Worm (Caenorhabditis elegans) whole organism, mixed stage, embryonic: ENCODE measurements around the gene exos-4.2.

Source experiments
- bed-3 ChIP-seq: fragments of 200-800 bp; sonication (Bioruptor generic); optimal IDR thresholded peaks from 3 replicates; lab custom pipeline; 2018; ENCODE audit warnings: mild to moderate bottlenecking, missing genetic modification characterization, moderate library complexity, missing compliant biosample characterization
- blmp-1 ChIP-seq: fragments of 150-350 bp; optimal IDR thresholded peaks from 2 replicates; lab custom pipeline; 2014; ENCODE audit warnings: missing biosample characterization, missing genetic modification characterization
- ceh-39 ChIP-seq: fragments of 150-350 bp; optimal IDR thresholded peaks from 2 replicates; lab custom pipeline; 2014; ENCODE audit warnings: missing biosample characterization, missing genetic modification characterization
- ceh-43 ChIP-seq: fragments of 200-800 bp; sonication (Bioruptor generic); optimal IDR thresholded peaks from 2 replicates; lab custom pipeline; 2018; ENCODE audit warnings: mild to moderate bottlenecking, missing genetic modification characterization, moderate library complexity, missing compliant biosample characterization
- ceh-83 ChIP-seq: fragments of 200-800 bp; sonication (Bioruptor generic); optimal IDR thresholded peaks from 2 replicates; lab custom pipeline; 2018; ENCODE audit warnings: mild to moderate bottlenecking, missing genetic modification characterization, missing compliant biosample characterization
- ces-1 ChIP-seq: fragments of 150-350 bp; optimal IDR thresholded peaks from 2 replicates; lab custom pipeline; 2014; ENCODE audit warnings: missing biosample characterization, missing genetic modification reagents, missing genetic modification characterization
- cnd-1 ChIP-seq: fragments of 200-800 bp; sonication (Bioruptor generic); optimal IDR thresholded peaks from 2 replicates; lab custom pipeline; 2018; ENCODE audit warnings: mild to moderate bottlenecking, missing genetic modification characterization, missing compliant biosample characterization
- drap-1 ChIP-seq: fragments of 200-800 bp; sonication (Bioruptor generic); optimal IDR thresholded peaks from 3 replicates; lab custom pipeline; 2018; ENCODE audit warnings: mild to moderate bottlenecking, missing genetic modification characterization, missing compliant biosample characterization
- elt-1 ChIP-seq: sonication (generic microtip); optimal IDR thresholded peaks from 2 replicates; lab custom pipeline; 2017; ENCODE audit warnings: missing genetic modification characterization, mild to moderate bottlenecking, missing compliant biosample characterization, antibody characterized with exemption, moderate library complexity, borderline replicate concordance; ENCODE audit not compliant: insufficient read depth
- elt-3 ChIP-seq: fragments of 150-350 bp; optimal IDR thresholded peaks from 2 replicates; lab custom pipeline; 2014; ENCODE audit warnings: missing biosample characterization, missing genetic modification characterization
- flh-1 ChIP-seq: fragments of 200-800 bp; sonication (Bioruptor generic); optimal IDR thresholded peaks from 2 replicates; lab custom pipeline; 2018; ENCODE audit warnings: mild to moderate bottlenecking, missing genetic modification characterization, moderate library complexity, missing compliant biosample characterization
- ham-2 ChIP-seq: fragments of 200-800 bp; sonication (Bioruptor generic); optimal IDR thresholded peaks from 2 replicates; lab custom pipeline; 2018; ENCODE audit warnings: mild to moderate bottlenecking, missing genetic modification characterization, missing compliant biosample characterization
- hlh-1 ChIP-seq: fragments of 150-350 bp; optimal IDR thresholded peaks from 2 replicates; lab custom pipeline; 2014; ENCODE audit warnings: missing biosample characterization, missing genetic modification reagents, missing genetic modification characterization
- lin-13 ChIP-seq: fragments of 150-350 bp; optimal IDR thresholded peaks from 2 replicates; lab custom pipeline; 2014; ENCODE audit warnings: missing biosample characterization, missing genetic modification characterization
- lin-32 ChIP-seq: fragments of 200-800 bp; sonication (Bioruptor generic); optimal IDR thresholded peaks from 2 replicates; lab custom pipeline; 2018; ENCODE audit warnings: mild to moderate bottlenecking, missing genetic modification characterization, missing compliant biosample characterization
- lsy-2 ChIP-seq: fragments of 150-350 bp; optimal IDR thresholded peaks from 2 replicates; lab custom pipeline; 2014; ENCODE audit warnings: missing biosample characterization, missing genetic modification characterization
- mab-5 ChIP-seq: fragments of 150-350 bp; optimal IDR thresholded peaks from 2 replicates; lab custom pipeline; 2014; ENCODE audit warnings: missing biosample characterization, missing genetic modification characterization
- mls-2 ChIP-seq: sonication (generic microtip); optimal IDR thresholded peaks from 2 replicates; lab custom pipeline; 2016; ENCODE audit warnings: mild to moderate bottlenecking, missing genetic modification characterization, moderate library complexity, missing compliant biosample characterization
- nhr-12 ChIP-seq: fragments of 150-350 bp; optimal IDR thresholded peaks from 2 replicates; lab custom pipeline; 2014; ENCODE audit warnings: missing biosample characterization, missing genetic modification characterization
- nhr-2 ChIP-seq: fragments of 150-350 bp; optimal IDR thresholded peaks from 2 replicates; lab custom pipeline; 2014; ENCODE audit warnings: missing biosample characterization, missing genetic modification characterization
- nhr-237 ChIP-seq: fragments of 150-350 bp; optimal IDR thresholded peaks from 2 replicates; lab custom pipeline; 2014; ENCODE audit warnings: missing biosample characterization, missing genetic modification characterization
- nhr-28 ChIP-seq: fragments of 150-350 bp; optimal IDR thresholded peaks from 2 replicates; lab custom pipeline; 2014; ENCODE audit warnings: missing biosample characterization, missing genetic modification characterization
- nhr-76 ChIP-seq: sonication (generic microtip); optimal IDR thresholded peaks from 2 replicates; lab custom pipeline; 2017; ENCODE audit warnings: missing biosample characterization, missing genetic modification characterization
- pha-4 ChIP-seq: fragments of 150-350 bp; optimal IDR thresholded peaks from 2 replicates; lab custom pipeline; 2018; ENCODE audit warnings: missing biosample characterization, missing genetic modification reagents, missing genetic modification characterization
- snpc-4 ChIP-seq: fragments of 150-350 bp; optimal IDR thresholded peaks from 2 replicates; lab custom pipeline; 2014; ENCODE audit warnings: missing biosample characterization, missing genetic modification characterization
- sptf-1 ChIP-seq: sonication (generic microtip); optimal IDR thresholded peaks from 2 replicates; lab custom pipeline; 2017; ENCODE audit warnings: mild to moderate bottlenecking, missing genetic modification characterization, moderate library complexity, missing compliant biosample characterization
- tbx-8 ChIP-seq: fragments of 200-800 bp; sonication (Bioruptor generic); optimal IDR thresholded peaks from 2 replicates; lab custom pipeline; 2018; ENCODE audit warnings: mild to moderate bottlenecking, missing genetic modification characterization, moderate library complexity, missing compliant biosample characterization
- unc-120 ChIP-seq: sonication (generic microtip); optimal IDR thresholded peaks from 2 replicates; lab custom pipeline; 2017; ENCODE audit warnings: missing genetic modification characterization, missing compliant biosample characterization; ENCODE audit not compliant: poor library complexity, severe bottlenecking
- unc-39 ChIP-seq: fragments of 150-350 bp; optimal IDR thresholded peaks from 2 replicates; lab custom pipeline; 2014; ENCODE audit warnings: missing biosample characterization, missing genetic modification characterization
- unc-62 ChIP-seq: fragments of 150-350 bp; optimal IDR thresholded peaks from 2 replicates; lab custom pipeline; 2014; ENCODE audit warnings: missing biosample characterization, missing genetic modification reagents, missing genetic modification characterization
- zip-8 ChIP-seq: fragments of 150-350 bp; optimal IDR thresholded peaks from 2 replicates; lab custom pipeline; 2014; ENCODE audit warnings: missing biosample characterization, missing genetic modification characterization
- ztf-11 ChIP-seq: fragments of 150-350 bp; optimal IDR thresholded peaks from 2 replicates; lab custom pipeline; 2014; ENCODE audit warnings: missing biosample characterization, missing genetic modification characterization

Gene exos-4.2

ce11 chrIII:887874-888299 lies 27.9 kb downstream of the exos-4.2 start:
- TF ChIP-seq ceh-39: peak; percentile 32
- no peak for TF ChIP-seq tbx-8
- TF ChIP-seq ceh-83 (GFP tag; lab: Kevin White, UChicago): no peak
- no peak for TF ChIP-seq nhr-28 (tag; lab: Kevin White, UChicago)
- TF ChIP-seq unc-62 (GFP tag; lab: Kevin White, UChicago): peak; percentile 16
- no peak for TF ChIP-seq lin-32 (GFP tag; lab: Kevin White, UChicago)
- TF ChIP-seq ces-1: peak; percentile 63
- no peak for TF ChIP-seq zip-8 (tag; lab: Kevin White, UChicago)
- TF ChIP-seq hlh-1: no peak
- TF ChIP-seq pha-4 (tag; lab: Kevin White, UChicago): peak; percentile 24
- TF ChIP-seq elt-3: no peak
- TF ChIP-seq lin-13 (tag; lab: Kevin White, UChicago): no peak
- TF ChIP-seq nhr-237 (tag; lab: Kevin White, UChicago): no peak
- peak; percentile 49 for TF ChIP-seq blmp-1
- peak; percentile 23 for TF ChIP-seq ham-2 (GFP tag; lab: Kevin White, UChicago)
- no peak for TF ChIP-seq nhr-12 (tag; lab: Kevin White, UChicago)
- TF ChIP-seq bed-3 (GFP tag; lab: Kevin White, UChicago): no peak
- TF ChIP-seq snpc-4 (tag; lab: Kevin White, UChicago): no peak
- TF ChIP-seq unc-39 (tag; lab: Kevin White, UChicago): no peak
- no peak for TF ChIP-seq nhr-2 (tag; lab: Kevin White, UChicago)
- peak; percentile 34 for TF ChIP-seq nhr-76 (tag; lab: Kevin White, UChicago)
- TF ChIP-seq mls-2: peak; percentile 60
- peak; percentile 41 for TF ChIP-seq unc-120 (tag; lab: Kevin White, UChicago)
- TF ChIP-seq flh-1 (GFP tag; lab: Kevin White, UChicago): no peak
- peak; percentile 21 for TF ChIP-seq lsy-2 (tag; lab: Kevin White, UChicago)
- no peak for TF ChIP-seq drap-1 (GFP tag; lab: Kevin White, UChicago)

ce11 chrIII:888983-889549 lies 29.1 kb downstream of the exos-4.2 start:
- TF ChIP-seq lsy-2 (tag; lab: Kevin White, UChicago) (peak; percentile 81), tbx-8 (no peak)

ce11 chrIII:891014-891413 lies 31.0 kb downstream of the exos-4.2 start, which contains the start of gene T24C4.10:
Gene T24C4.10 (minus strand): TSS chrIII:891243.
- TF ChIP-seq ztf-11 (tag; lab: Kevin White, UChicago) (no peak), nhr-12 (tag; lab: Kevin White, UChicago) (no peak), drap-1 (GFP tag; lab: Kevin White, UChicago) (no peak), ceh-43 (GFP tag; lab: Kevin White, UChicago) (no peak), pha-4 (tag; lab: Kevin White, UChicago) (no peak), unc-120 (tag; lab: Kevin White, UChicago) (no peak), sptf-1 (tag; lab: Kevin White, UChicago) (no peak), nhr-28 (tag; lab: Kevin White, UChicago) (no peak), unc-39 (tag; lab: Kevin White, UChicago) (no peak), mab-5 (tag; lab: Kevin White, UChicago) (no peak), lin-13 (tag; lab: Kevin White, UChicago) (no peak), ceh-39 (no peak), elt-3 (no peak), mls-2 (no peak), blmp-1 (no peak), nhr-237 (tag; lab: Kevin White, UChicago) (no peak), bed-3 (GFP tag; lab: Kevin White, UChicago) (no peak), ham-2 (GFP tag; lab: Kevin White, UChicago) (no peak)
- TF ChIP-seq, all 35 proteins: peak for 0

- TF ChIP-seq snpc-4 (tag; lab: Kevin White, UChicago) (no peak), hlh-1 (peak; percentile 18)
Measured at ce11 chrIII:895525-895924, 35.5 kb downstream of the exos-4.2 start, which contains the start of the genes ztf-18 and F23H11.2. Gene ztf-18 (minus strand): TSS chrIII:895712. Gene F23H11.2 (plus strand): TSS chrIII:895747.

- no peak for TF ChIP-seq lin-13 (tag; lab: Kevin White, UChicago)
- no peak for TF ChIP-seq unc-62 (GFP tag; lab: Kevin White, UChicago)
- TF ChIP-seq sptf-1 (tag; lab: Kevin White, UChicago): no peak
- no peak for TF ChIP-seq nhr-2 (tag; lab: Kevin White, UChicago)
- TF ChIP-seq lin-32 (GFP tag; lab: Kevin White, UChicago): no peak
- no peak for TF ChIP-seq ces-1
- TF ChIP-seq elt-1: no peak
- TF ChIP-seq nhr-76 (tag; lab: Kevin White, UChicago): no peak
- TF ChIP-seq ham-2 (GFP tag; lab: Kevin White, UChicago): no peak
- no peak for TF ChIP-seq pha-4 (tag; lab: Kevin White, UChicago)
- no peak for TF ChIP-seq unc-39 (tag; lab: Kevin White, UChicago)
- TF ChIP-seq elt-3: no peak
- no peak for TF ChIP-seq ceh-43 (GFP tag; lab: Kevin White, UChicago)
- TF ChIP-seq cnd-1: no peak
- TF ChIP-seq hlh-1: no peak
- no peak for TF ChIP-seq nhr-28 (tag; lab: Kevin White, UChicago)
- no peak for TF ChIP-seq unc-120 (tag; lab: Kevin White, UChicago)
- TF ChIP-seq, all 35 proteins: peak for 0
Measured at ce11 chrIII:896904-897303, 36.9 kb downstream of the exos-4.2 start.
